Worm (Caenorhabditis elegans) whole organism, young adult: ENCODE measurements around the gene W04E12.3.
A peak's percentile ranks its signal among the peaks of the same experiment; 100 is the strongest.

ENCODE experiments used
- B0035.1 ChIP-seq: sonication (generic microtip); optimal IDR thresholded peaks from 2 replicates; lab custom pipeline; 2016; ENCODE audit warnings: missing genetic modification characterization, mild to moderate bottlenecking, missing compliant biosample characterization, missing genotype, missing genetic modification reagents
- B0336.3 ChIP-seq: fragments of 200-800 bp; sonication (Bioruptor generic); IDR thresholded peaks from 2 replicates; pipeline ENCODE4 v1.3.6; 2022; ENCODE audit warnings: missing genetic modification characterization, missing compliant biosample characterization
- C06A6.2 ChIP-seq: fragments of 200-800 bp; sonication (Bioruptor generic); conservative IDR thresholded peaks from 2 replicates; pipeline ENCODE4 v1.3.6; 2022; ENCODE audit warnings: missing genetic modification characterization, missing compliant biosample characterization
- D2030.7 ChIP-seq: fragments of 200-800 bp; sonication (Bioruptor generic); IDR thresholded peaks from 2 replicates; pipeline ENCODE4 v1.3.6; 2022; ENCODE audit warnings: missing genetic modification reagents, missing genetic modification characterization, missing compliant biosample characterization
- F37B4.10 ChIP-seq: fragments of 200-800 bp; sonication (Bioruptor generic); IDR thresholded peaks from 2 replicates; pipeline ENCODE4 v1.3.6; 2022; ENCODE audit warnings: missing genetic modification characterization, missing compliant biosample characterization
- F52B5.7 ChIP-seq: sonication (generic microtip); optimal IDR thresholded peaks from 2 replicates; lab custom pipeline; 2016; ENCODE audit warnings: mild to moderate bottlenecking, missing genetic modification characterization, missing compliant biosample characterization
- F55B11.4 ChIP-seq: sonication (generic microtip); optimal IDR thresholded peaks from 2 replicates; lab custom pipeline; 2016; ENCODE audit warnings: missing compliant biosample characterization, missing genetic modification characterization, borderline replicate concordance; ENCODE audit not compliant: insufficient read depth
- Y53G8AR.9 ChIP-seq: fragments of 200-800 bp; sonication (Bioruptor generic); conservative IDR thresholded peaks from 2 replicates; pipeline ENCODE4 v1.3.6; 2022; ENCODE audit warnings: missing genetic modification reagents, missing genetic modification characterization, missing compliant biosample characterization
- aptf-3 ChIP-seq: fragments of 200-800 bp; sonication (Bioruptor generic); IDR thresholded peaks from 2 replicates; pipeline ENCODE4 v1.3.6; 2022; ENCODE audit warnings: missing genetic modification characterization, missing compliant biosample characterization
- attf-5 ChIP-seq: fragments of 200-800 bp; sonication (Bioruptor generic); optimal IDR thresholded peaks from 2 replicates; lab custom pipeline; 2018; ENCODE audit warnings: mild to moderate bottlenecking, missing genetic modification characterization, missing compliant biosample characterization
- bed-1 ChIP-seq: fragments of 200-800 bp; sonication (Bioruptor generic); IDR thresholded peaks from 2 replicates; pipeline ENCODE4 v1.3.6; 2022; ENCODE audit warnings: missing genetic modification reagents, missing genetic modification characterization, missing compliant biosample characterization
- ccch-3 ChIP-seq: fragments of 200-800 bp; sonication (Bioruptor generic); optimal IDR thresholded peaks from 2 replicates; lab custom pipeline; 2018; ENCODE audit warnings: mild to moderate bottlenecking, missing genetic modification characterization, missing compliant biosample characterization
- ceh-79 ChIP-seq: sonication (generic microtip); optimal IDR thresholded peaks from 2 replicates; lab custom pipeline; 2017; ENCODE audit warnings: mild to moderate bottlenecking, missing genetic modification characterization, missing compliant biosample characterization
- die-1 ChIP-seq: sonication (generic microtip); optimal IDR thresholded peaks from 2 replicates; lab custom pipeline; 2016; ENCODE audit warnings: missing genotype, mild to moderate bottlenecking, missing genetic modification characterization, missing compliant biosample characterization
- efl-1 ChIP-seq: fragments of 150-350 bp; optimal IDR thresholded peaks from 2 replicates; lab custom pipeline; 2014; ENCODE audit warnings: missing biosample characterization, missing genetic modification reagents, missing genetic modification characterization
- egl-44 ChIP-seq: fragments of 200-800 bp; sonication (Bioruptor generic); IDR thresholded peaks from 2 replicates; pipeline ENCODE4 v1.3.6; 2022; ENCODE audit warnings: missing genetic modification reagents, missing genetic modification characterization, missing compliant biosample characterization
- ets-4 ChIP-seq: fragments of 200-800 bp; sonication (Bioruptor generic); optimal IDR thresholded peaks from 2 replicates; lab custom pipeline; 2018; ENCODE audit warnings: mild to moderate bottlenecking, missing genetic modification characterization, missing compliant biosample characterization
- fkh-3 ChIP-seq: sonication (generic microtip); optimal IDR thresholded peaks from 2 replicates; lab custom pipeline; 2016; ENCODE audit warnings: mild to moderate bottlenecking, missing genetic modification characterization, missing compliant biosample characterization
- him-1 ChIP-seq: sonication (generic microtip); optimal IDR thresholded peaks from 2 replicates; lab custom pipeline; 2016; ENCODE audit warnings: missing genotype, missing genetic modification reagents, missing genetic modification characterization, missing compliant biosample characterization
- hmg-20 ChIP-seq: fragments of 200-800 bp; sonication (Bioruptor generic); IDR thresholded peaks from 2 replicates; pipeline ENCODE4 v1.3.6; 2022; ENCODE audit warnings: missing genetic modification reagents, missing genetic modification characterization, missing compliant biosample characterization
- hsf-1 ChIP-seq: fragments of 200-800 bp; sonication (Bioruptor generic); IDR thresholded peaks from 2 replicates; pipeline ENCODE4 v1.3.6; 2022; ENCODE audit warnings: missing genetic modification reagents, missing genetic modification characterization, missing compliant biosample characterization
- let-526 ChIP-seq: fragments of 200-800 bp; sonication (Bioruptor generic); IDR thresholded peaks from 2 replicates; pipeline ENCODE4 v1.3.6; 2022; ENCODE audit warnings: missing genetic modification reagents, missing genetic modification characterization, missing compliant biosample characterization
- lin-35 ChIP-seq, 3 experiments: fragments of 150-350 bp in 2 of 3; sonication (generic microtip) in 1 of 3; optimal IDR thresholded peaks; 2 replicates each; lab custom pipeline; 2014 to 2018; ENCODE audit warnings: missing biosample characterization in 3 of 3, missing genetic modification characterization in 3 of 3, missing genetic modification reagents in 3 of 3
- lin-40 ChIP-seq: sonication (generic microtip); optimal IDR thresholded peaks from 2 replicates; lab custom pipeline; 2016; ENCODE audit warnings: missing genetic modification characterization, mild to moderate bottlenecking, missing compliant biosample characterization, missing genotype, missing genetic modification reagents
- lir-1 ChIP-seq: fragments of 200-800 bp; sonication (Bioruptor generic); conservative IDR thresholded peaks from 2 replicates; pipeline ENCODE4 v1.3.6; 2022; ENCODE audit warnings: missing genetic modification reagents, missing genetic modification characterization, missing compliant biosample characterization
- lsl-1 ChIP-seq: fragments of 200-800 bp; sonication (Bioruptor generic); optimal IDR thresholded peaks from 2 replicates; lab custom pipeline; 2018; ENCODE audit warnings: mild to moderate bottlenecking, missing genetic modification characterization, moderate library complexity, missing compliant biosample characterization
- madf-10 ChIP-seq: sonication (generic microtip); optimal IDR thresholded peaks from 2 replicates; lab custom pipeline; 2016; ENCODE audit warnings: mild to moderate bottlenecking, missing genetic modification characterization, missing compliant biosample characterization
- madf-6 ChIP-seq: fragments of 200-800 bp; sonication (Bioruptor generic); IDR thresholded peaks from 2 replicates; pipeline ENCODE4 v1.3.6; 2022; ENCODE audit warnings: missing genetic modification reagents, missing genetic modification characterization, missing compliant biosample characterization
- madf-8 ChIP-seq: fragments of 200-800 bp; sonication (Bioruptor generic); conservative IDR thresholded peaks from 2 replicates; pipeline ENCODE4 v1.3.6; 2022; ENCODE audit warnings: missing genetic modification reagents, missing genetic modification characterization, missing compliant biosample characterization
- mcd-1 ChIP-seq: fragments of 200-800 bp; sonication (Bioruptor generic); IDR thresholded peaks from 2 replicates; pipeline ENCODE4 v1.3.6; 2022; ENCODE audit warnings: missing genetic modification reagents, missing genetic modification characterization, missing compliant biosample characterization
- mxl-1 ChIP-seq: sonication (generic microtip); optimal IDR thresholded peaks from 2 replicates; lab custom pipeline; 2016; ENCODE audit warnings: missing genetic modification characterization, missing compliant biosample characterization
- nfya-2 ChIP-seq: fragments of 200-800 bp; sonication (Bioruptor generic); IDR thresholded peaks from 2 replicates; pipeline ENCODE4 v1.3.6; 2022; ENCODE audit warnings: missing genetic modification reagents, missing genetic modification characterization, missing compliant biosample characterization
- nhr-120 ChIP-seq: fragments of 200-800 bp; sonication (Bioruptor generic); IDR thresholded peaks from 2 replicates; pipeline ENCODE4 v1.3.6; 2022; ENCODE audit warnings: missing genetic modification characterization, missing compliant biosample characterization
- nhr-80 ChIP-seq: sonication (generic microtip); optimal IDR thresholded peaks from 2 replicates; lab custom pipeline; 2016; ENCODE audit warnings: missing genetic modification characterization, missing compliant biosample characterization
- pbrm-1 ChIP-seq: fragments of 200-800 bp; sonication (Bioruptor generic); IDR thresholded peaks from 2 replicates; pipeline ENCODE4 v1.3.6; 2022; ENCODE audit warnings: missing genetic modification reagents, missing genetic modification characterization, missing compliant biosample characterization
- pha-4 ChIP-seq: fragments of 150-350 bp; sonication (generic microtip); optimal IDR thresholded peaks from 2 replicates; lab custom pipeline; 2014; ENCODE audit warnings: missing biosample characterization, missing genetic modification reagents, missing genetic modification characterization
- snpc-1.1 ChIP-seq: sonication (generic microtip); optimal IDR thresholded peaks from 2 replicates; lab custom pipeline; 2017; ENCODE audit warnings: missing genetic modification characterization, mild to moderate bottlenecking, missing compliant biosample characterization, antibody characterized with exemption, moderate library complexity, missing genotype, missing genetic modification reagents; ENCODE audit not compliant: insufficient read depth
- snpc-4 ChIP-seq, 5 experiments: fragments of 150-350 bp in 1 of 5; sonication (generic microtip) in 4 of 5; optimal IDR thresholded peaks; 2 replicates each; lab custom pipeline; 2014 to 2018; ENCODE audit warnings: missing genetic modification characterization in 5 of 5, missing biosample characterization in 3 of 5, antibody characterized with exemption in 2 of 5, mild to moderate bottlenecking in 2 of 5, missing compliant biosample characterization in 2 of 5, missing genotype in 2 of 5, moderate library complexity in 2 of 5, missing genetic modification reagents in 1 of 5
- somi-1 ChIP-seq: fragments of 200-800 bp; sonication (Bioruptor generic); optimal IDR thresholded peaks from 2 replicates; lab custom pipeline; 2018; ENCODE audit warnings: mild to moderate bottlenecking, missing genetic modification characterization, missing compliant biosample characterization
- unc-130 ChIP-seq: sonication (generic microtip); optimal IDR thresholded peaks from 2 replicates; lab custom pipeline; 2016; ENCODE audit warnings: missing genetic modification reagents, missing genetic modification characterization, missing compliant biosample characterization
- unc-62 ChIP-seq: fragments of 150-350 bp; optimal IDR thresholded peaks from 2 replicates; lab custom pipeline; 2014; ENCODE audit warnings: missing biosample characterization, missing genetic modification reagents, missing genetic modification characterization
- xnd-1 ChIP-seq: sonication (generic microtip); optimal IDR thresholded peaks from 2 replicates; lab custom pipeline; 2016; ENCODE audit warnings: missing genotype, missing genetic modification reagents, missing genetic modification characterization, missing compliant biosample characterization
- zfh-2 ChIP-seq: fragments of 200-800 bp; sonication (Bioruptor generic); conservative IDR thresholded peaks from 2 replicates; pipeline ENCODE4 v1.3.6; 2022; ENCODE audit warnings: missing genetic modification reagents, missing genetic modification characterization, missing compliant biosample characterization
- zim-3 ChIP-seq: sonication (generic microtip); optimal IDR thresholded peaks from 2 replicates; lab custom pipeline; 2017; ENCODE audit warnings: mild to moderate bottlenecking, missing genetic modification characterization, moderate library complexity, missing compliant biosample characterization

The W04E12.3 gene

DNA sequence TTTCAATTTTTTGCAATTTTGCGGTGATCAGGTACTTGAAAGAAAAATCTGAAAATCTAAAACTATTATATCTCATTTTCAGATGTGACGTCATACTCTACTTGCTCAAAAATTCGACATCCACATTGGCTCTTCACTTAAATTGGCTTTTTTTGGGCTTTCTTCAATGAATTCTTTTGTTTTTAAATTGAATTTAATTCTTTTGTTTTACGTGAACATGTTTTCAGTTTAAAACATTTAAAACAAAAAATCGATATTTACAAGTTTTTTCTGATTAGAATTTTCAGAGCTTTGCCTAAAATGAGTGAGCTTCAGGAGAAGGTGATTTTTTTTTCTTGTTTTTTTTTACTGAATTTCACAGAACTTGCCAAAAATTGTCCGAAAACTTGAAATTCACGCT lies at the start of gene W04E12.3:
TSS of gene W04E12.3 (plus strand) at position 301 of the 400 bp plus-strand sequence.
- TF ChIP-seq zim-3 (tag; lab: Kevin White, UChicago), result no peak
- no peak for TF ChIP-seq nhr-80 (tag; lab: Kevin White, UChicago)
- no peak for TF ChIP-seq attf-5
- no peak for TF ChIP-seq hsf-1
- no peak for TF ChIP-seq pha-4 (tag; lab: Kevin White, UChicago)
- no peak for TF ChIP-seq mcd-1
- TF ChIP-seq lin-40, result no peak
- no peak for TF ChIP-seq B0336.3 (GFP tag; lab: Robert Waterston, UW)

- TF ChIP-seq ets-4 (GFP tag; lab: Kevin White, UChicago) (no peak), unc-62 (no peak), unc-130 (GFP tag; lab: Kevin White, UChicago) (no peak), snpc-4 (GFP tag; optimal IDR thresholded peaks at IDR 0.05; lab: Kevin White, UChicago) (no peak), snpc-4 (tag; optimal IDR thresholded peaks at IDR 0.05; lab: Kevin White, UChicago) (no peak), Y53G8AR.9 (GFP tag; lab: Robert Waterston, UW) (no peak), F37B4.10 (GFP tag; lab: Robert Waterston, UW) (no peak), pbrm-1 (GFP tag; lab: Robert Waterston, UW) (no peak), nhr-120 (GFP tag; lab: Robert Waterston, UW) (no peak), hsf-1 (no peak), egl-44 (no peak), pha-4 (tag; lab: Kevin White, UChicago) (no peak), die-1 (no peak), F52B5.7 (no peak)
Observed at ce11 chrV:19691954-19692353, 49.8 kb upstream of the W04E12.3 start.

DNA sequence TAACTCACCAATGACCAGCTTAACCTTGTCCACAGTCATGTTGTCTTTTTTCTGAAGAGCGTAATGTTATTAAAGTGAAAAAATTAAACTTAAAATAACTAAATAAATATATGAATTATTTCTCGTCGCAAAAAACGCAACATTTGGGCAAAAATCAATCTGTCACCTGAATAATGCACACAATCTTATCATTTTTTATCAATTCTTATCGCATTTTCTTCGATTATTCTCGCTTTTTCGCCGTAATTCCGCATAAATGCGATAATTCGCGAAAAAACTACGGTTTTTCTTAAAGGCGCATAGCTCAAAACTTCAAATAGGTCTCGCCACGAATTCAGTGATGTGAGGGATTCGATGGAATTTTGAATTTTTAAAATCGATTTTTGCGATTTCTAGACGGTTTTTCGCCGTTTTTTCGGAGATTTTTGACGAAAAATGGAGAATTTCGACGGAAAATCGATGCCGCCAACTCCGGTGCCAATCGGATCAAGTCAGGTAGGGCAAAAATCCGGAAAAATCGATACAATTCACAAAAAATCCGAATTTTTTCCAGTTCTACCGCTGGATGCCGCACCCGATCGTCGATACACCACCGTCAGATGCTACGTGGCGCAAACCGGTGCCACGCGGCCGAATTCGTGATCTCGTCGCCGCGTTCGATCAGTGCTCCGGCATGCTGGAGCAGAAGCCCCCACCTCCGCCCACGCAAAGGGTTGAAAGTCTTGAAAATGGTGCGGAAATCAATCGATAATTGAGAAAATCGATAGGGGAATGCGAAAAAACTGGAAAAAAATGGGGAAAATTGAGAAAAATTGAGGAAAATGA lies 44.2 kb upstream of the W04E12.3 start, which contains the start of the genes Y43F8C.13 and ani-3:
TSS of gene Y43F8C.13 (minus strand) at position 51 of the 825 bp plus-strand sequence.
TSS of gene ani-3 (plus strand) at position 385 of the 825 bp plus-strand sequence.
- TF ChIP-seq him-1 (tag; lab: Kevin White, UChicago) (peak; percentile 16), bed-1 (no peak), hmg-20 (GFP tag; lab: Robert Waterston, UW) (no peak), lsl-1 (GFP tag; lab: Kevin White, UChicago) (peak; percentile 77), mcd-1 (0 out of 2 replicates have a peak, but pooled peaks have one; percentile 9), madf-10 (tag; lab: Kevin White, UChicago) (no peak), aptf-3 (GFP tag; lab: Robert Waterston, UW) (no peak), snpc-1.1 (no peak), madf-8 (peak; percentile 47; the same call in 1 of the 2 replicates), efl-1 (GFP tag; lab: Kevin White, UChicago) (peak; percentile 2), ccch-3 (no peak), nfya-2 (GFP tag; lab: Robert Waterston, UW) (no peak), xnd-1 (tag; lab: Kevin White, UChicago) (peak; percentile 73), let-526 (GFP tag; lab: Robert Waterston, UW) (no peak), mxl-1 (tag; lab: Kevin White, UChicago) (no peak), B0035.1 (tag; lab: Kevin White, UChicago) (no peak), nhr-80 (tag; lab: Kevin White, UChicago) (peak; percentile 51), snpc-4 (GFP tag; optimal IDR thresholded peaks at IDR 0.05; lab: Kevin White, UChicago) (no peak), snpc-4 (tag; optimal IDR thresholded peaks at IDR 0.05; lab: Kevin White, UChicago) (peak in 1 of 4 experiments; percentile 7), D2030.7 (GFP tag; lab: Robert Waterston, UW) (peak; percentile 31; the same call in 1 of the 2 replicates), ceh-79 (tag; lab: Kevin White, UChicago) (no peak), lin-35 (GFP tag; optimal IDR thresholded peaks at IDR 0.05; lab: Kevin White, UChicago) (no peak), F55B11.4 (tag; lab: Kevin White, UChicago) (no peak), egl-44 (no peak), C06A6.2 (GFP tag; lab: Robert Waterston, UW) (no peak), somi-1 (GFP tag; lab: Kevin White, UChicago) (no peak), madf-6 (peak; percentile 75), zfh-2 (GFP tag; lab: Robert Waterston, UW) (peak; percentile 81), fkh-3 (no peak), lir-1 (GFP tag; lab: Robert Waterston, UW) (no peak)
